Worm (Caenorhabditis elegans): ENCODE measurements around the gene bus-8B.

The bus-8B gene

ce11 chrX:5522769-5523601, 29.9 kb downstream of the bus-8B start, which contains the start of gene mboa-3:
Gene mboa-3, minus strand, starts transcription at chrX:5522819.
- TF ChIP-seq ceh-39 (tag; optimal IDR thresholded peaks at IDR 0.05) = no peak
- no peak for TF ChIP-seq unc-39 (tag; optimal IDR thresholded peaks at IDR 0.05)
- no peak for TF ChIP-seq zip-8 (tag; optimal IDR thresholded peaks at IDR 0.05)
- no peak for TF ChIP-seq lin-13 (tag; optimal IDR thresholded peaks at IDR 0.05)

ce11 chrX:5524260-5524659, 31.1 kb downstream of the bus-8B start:
- TF ChIP-seq mab-5 (tag; optimal IDR thresholded peaks at IDR 0.05) (no peak), ceh-83 (GFP tag; optimal IDR thresholded peaks at IDR 0.05) (no peak), sem-2 (GFP tag; optimal IDR thresholded peaks at IDR 0.05) (no peak), cnd-1 (tag; optimal IDR thresholded peaks at IDR 0.05) (no peak), M03D4.4 (tag; optimal IDR thresholded peaks at IDR 0.05) (no peak), mep-1 (tag; optimal IDR thresholded peaks at IDR 0.05) (no peak), pha-4 (tag; optimal IDR thresholded peaks at IDR 0.05) (no peak)

- TF ChIP-seq elt-1 (tag; optimal IDR thresholded peaks at IDR 0.05; ENCODE audit: borderline replicate concordance, insufficient read depth) (no peak), nhr-28 (tag; optimal IDR thresholded peaks at IDR 0.05) (no peak), M03D4.4 (tag; optimal IDR thresholded peaks at IDR 0.05) (no peak), pha-4 (tag; optimal IDR thresholded peaks at IDR 0.05) (no peak), cnd-1 (tag; optimal IDR thresholded peaks at IDR 0.05) (no peak), lin-13 (tag; optimal IDR thresholded peaks at IDR 0.05) (no peak), tbx-8 (GFP tag; optimal IDR thresholded peaks at IDR 0.05) (no peak), nhr-237 (tag; optimal IDR thresholded peaks at IDR 0.05) (no peak), ceh-43 (GFP tag; optimal IDR thresholded peaks at IDR 0.05) (no peak), drap-1 (GFP tag; optimal IDR thresholded peaks at IDR 0.05) (no peak)
Measured at ce11 chrX:5538416-5538815, 45.3 kb downstream of the bus-8B start, which contains the start of gene lgx-1. Gene lgx-1, minus strand, starts transcription at chrX:5538516.

- TF ChIP-seq M03D4.4 (tag; optimal IDR thresholded peaks at IDR 0.05) (no peak), nhr-237 (tag; optimal IDR thresholded peaks at IDR 0.05) (no peak), mls-2 (tag; optimal IDR thresholded peaks at IDR 0.05) (no peak), mep-1 (tag; optimal IDR thresholded peaks at IDR 0.05) (no peak), lin-13 (tag; optimal IDR thresholded peaks at IDR 0.05) (no peak), flh-1 (GFP tag; optimal IDR thresholded peaks at IDR 0.05) (no peak), zip-8 (tag; optimal IDR thresholded peaks at IDR 0.05) (no peak), nhr-76 (tag; optimal IDR thresholded peaks at IDR 0.05) (no peak), ztf-11 (tag; optimal IDR thresholded peaks at IDR 0.05) (no peak), unc-120 (tag; optimal IDR thresholded peaks at IDR 0.05; ENCODE audit: poor library complexity, severe bottlenecking) (no peak), snpc-4 (tag; optimal IDR thresholded peaks at IDR 0.05) (no peak), sptf-1 (tag; optimal IDR thresholded peaks at IDR 0.05) (no peak), elt-1 (tag; optimal IDR thresholded peaks at IDR 0.05; ENCODE audit: borderline replicate concordance, insufficient read depth) (no peak), elt-3 (tag; optimal IDR thresholded peaks at IDR 0.05) (no peak), ceh-39 (tag; optimal IDR thresholded peaks at IDR 0.05) (no peak), drap-1 (GFP tag; optimal IDR thresholded peaks at IDR 0.05) (no peak)
Measured at ce11 chrX:5543651-5544050, 50.5 kb downstream of the bus-8B start, which contains the start of gene C54G7.1. Gene C54G7.1, plus strand, starts transcription at chrX:5543951.
